Worm (Caenorhabditis elegans) whole organism, L1 larva: ENCODE measurements around the gene C38C10.3.

Experiments used
- aly-2 ChIP-seq: fragments of 150-350 bp; optimal IDR thresholded peaks from 2 replicates; lab custom pipeline; 2014; ENCODE audit warnings: missing biosample characterization, missing genetic modification characterization
- ama-1 ChIP-seq: fragments of 150-350 bp; optimal IDR thresholded peaks from 2 replicates; lab custom pipeline; 2014
- ces-1 ChIP-seq: fragments of 150-350 bp; optimal IDR thresholded peaks from 2 replicates; lab custom pipeline; 2014; ENCODE audit warnings: missing biosample characterization, missing genetic modification reagents, missing genetic modification characterization
- dpl-1 ChIP-seq, 3 experiments: fragments of 150-350 bp in 2 of 3; sonication (generic microtip) in 1 of 3; optimal IDR thresholded peaks; 2 replicates each; lab custom pipeline; 2014 to 2017; ENCODE audit warnings: missing biosample characterization in 3 of 3, missing genetic modification characterization in 3 of 3, missing genetic modification reagents in 3 of 3
- elt-3 ChIP-seq, 6 experiments: fragments of 150-350 bp in 1 of 6; sonication (generic microtip); optimal IDR thresholded peaks; 2 replicates each; lab custom pipeline; 2017 to 2018; ENCODE audit warnings: missing biosample characterization in 6 of 6, missing genetic modification characterization in 6 of 6, inconsistent platforms in 1 of 6
- irx-1 ChIP-seq: sonication (generic microtip); optimal IDR thresholded peaks from 2 replicates; lab custom pipeline; 2016; ENCODE audit warnings: missing genetic modification characterization, missing compliant biosample characterization
- lsy-2 ChIP-seq, 2 experiments: fragments of 150-350 bp; optimal IDR thresholded peaks; 2 replicates each; lab custom pipeline; 2014; ENCODE audit warnings: missing biosample characterization in 2 of 2, missing genetic modification characterization in 2 of 2
- nhr-12 ChIP-seq: sonication (generic microtip); optimal IDR thresholded peaks from 2 replicates; lab custom pipeline; 2017; ENCODE audit warnings: missing biosample characterization, missing genetic modification characterization
- nhr-76 ChIP-seq: sonication (generic microtip); optimal IDR thresholded peaks from 2 replicates; lab custom pipeline; 2017; ENCODE audit warnings: missing biosample characterization, missing genetic modification characterization
- nhr-90 ChIP-seq: sonication (generic microtip); optimal IDR thresholded peaks from 2 replicates; lab custom pipeline; 2016; ENCODE audit warnings: mild to moderate bottlenecking, missing genetic modification characterization, missing compliant biosample characterization; ENCODE audit not compliant: poor library complexity
- unc-62 ChIP-seq: fragments of 150-350 bp; optimal IDR thresholded peaks from 2 replicates; lab custom pipeline; 2014; ENCODE audit warnings: missing biosample characterization, missing genetic modification reagents, missing genetic modification characterization
- xbp-1 ChIP-seq: sonication (generic microtip); optimal IDR thresholded peaks from 2 replicates; lab custom pipeline; 2016; ENCODE audit warnings: missing genetic modification characterization, missing compliant biosample characterization
- zag-1 ChIP-seq: fragments of 150-350 bp; optimal IDR thresholded peaks from 2 replicates; lab custom pipeline; 2014; ENCODE audit warnings: missing biosample characterization, missing genetic modification characterization
- ztf-4 ChIP-seq: fragments of 150-350 bp; optimal IDR thresholded peaks from 2 replicates; lab custom pipeline; 2014; ENCODE audit warnings: missing biosample characterization, missing genetic modification characterization

ce11 chrIII:9393114-9393780 is 7.8 kb upstream of the C38C10.3 start, which contains the start of the genes gpr-2 and rgr-1:
- peak; percentile 4 for TF ChIP-seq irx-1 (tag; lab: Kevin White, UChicago)
- no peak for TF ChIP-seq nhr-90 (tag; lab: Kevin White, UChicago)
- TF ChIP-seq xbp-1 (tag; lab: Kevin White, UChicago): no peak
- TF ChIP-seq aly-2: no peak
- TF ChIP-seq ztf-4 (tag; lab: Kevin White, UChicago): no peak
- peak; percentile 56 to 72 for TF ChIP-seq lsy-2 (tag; optimal IDR thresholded peaks at IDR 0.05; lab: Kevin White, UChicago)
- TF ChIP-seq dpl-1 (GFP tag; optimal IDR thresholded peaks at IDR 0.05; lab: Kevin White, UChicago): peak; percentile 77 to 90 (median 87)
- no peak for TF ChIP-seq nhr-76
- TF ChIP-seq nhr-12: no peak
- TF ChIP-seq ces-1 (GFP tag; lab: Kevin White, UChicago): no peak
- no peak for TF ChIP-seq elt-3 (tag; optimal IDR thresholded peaks at IDR 0.05; lab: Kevin White, UChicago)
- no peak for TF ChIP-seq zag-1 (tag; lab: Kevin White, UChicago)
- no peak for TF ChIP-seq ama-1 (lab: Kevin White, UChicago)
- no peak for TF ChIP-seq unc-62
